Worm (Caenorhabditis elegans): ENCODE data around the gene F46C3.2.

F46C3.2 gene

ce11 chrX:11368845-11369244 is 49.7 kb downstream of the F46C3.2 start:
- TF ChIP-seq efl-1 (optimal IDR thresholded peaks at IDR 0.05), result no peak
- TF ChIP-seq efl-1 (GFP tag; optimal IDR thresholded peaks at IDR 0.05 in 1 of 2), result peak in 1 of 2 experiments; percentile 39
- TF ChIP-seq vab-15 (tag; optimal IDR thresholded peaks at IDR 0.05), result peak; percentile 10
- peak; percentile 25 for TF ChIP-seq nhr-71 (tag; optimal IDR thresholded peaks at IDR 0.05)
- TF ChIP-seq lin-14 (GFP tag; optimal IDR thresholded peaks at IDR 0.05), result peak; percentile 33
- no peak for TF ChIP-seq irx-1 (tag; optimal IDR thresholded peaks at IDR 0.05)
- TF ChIP-seq dsc-1 (tag; optimal IDR thresholded peaks at IDR 0.05), result peak; percentile 46
- TF ChIP-seq ceh-82 (tag; optimal IDR thresholded peaks at IDR 0.05), result no peak
- no peak for TF ChIP-seq nhr-28 (tag; optimal IDR thresholded peaks at IDR 0.05)
- TF ChIP-seq ztf-11 (tag; optimal IDR thresholded peaks at IDR 0.05), result peak in 1 of 2 experiments; percentile 37

- TF ChIP-seq unc-130 (tag; optimal IDR thresholded peaks at IDR 0.05) (no peak), ces-1 (GFP tag; optimal IDR thresholded peaks at IDR 0.05) (no peak), snu-23 (GFP tag; optimal IDR thresholded peaks at IDR 0.05) (no peak), C16A3.4 (tag; optimal IDR thresholded peaks at IDR 0.05) (no peak), hpl-2 (GFP tag; optimal IDR thresholded peaks at IDR 0.05) (no peak), nhr-19 (GFP tag; conservative IDR thresholded peaks at IDR 0.05) (no peak), hlh-4 (tag; optimal IDR thresholded peaks at IDR 0.05) (no peak), lin-35 (GFP tag; optimal IDR thresholded peaks at IDR 0.05) (no peak), nhr-84 (tag; optimal IDR thresholded peaks at IDR 0.05) (no peak), F16B12.6 (tag; optimal IDR thresholded peaks at IDR 0.05) (no peak), aha-1 (tag; optimal IDR thresholded peaks at IDR 0.05) (no peak), jun-1 (tag; optimal IDR thresholded peaks at IDR 0.05) (no peak), ets-5 (GFP tag; IDR thresholded peaks at IDR 0.05) (no peak), skn-1 (tag; optimal IDR thresholded peaks at IDR 0.05) (no peak), ceh-82 (tag; optimal IDR thresholded peaks at IDR 0.05) (no peak), mef-2 (tag; optimal IDR thresholded peaks at IDR 0.05) (no peak), nhr-76 (tag; optimal IDR thresholded peaks at IDR 0.05) (no peak), unc-30 (tag; optimal IDR thresholded peaks at IDR 0.05) (no peak)
Observed at ce11 chrX:11368417-11368816, 50.1 kb downstream of the F46C3.2 start, which contains the start of gene ttyh-1. ttyh-1 (plus strand) TSS chrX:11368717.

ce11 chrX:11367640-11368039 is 50.9 kb downstream of the F46C3.2 start:
- TF ChIP-seq efl-1 (optimal IDR thresholded peaks at IDR 0.05), result no peak
- TF ChIP-seq efl-1 (GFP tag; optimal IDR thresholded peaks at IDR 0.05 in 1 of 2), result no peak
- TF ChIP-seq lin-14 (GFP tag; optimal IDR thresholded peaks at IDR 0.05), result peak; percentile 42
- TF ChIP-seq grh-1 (GFP tag; IDR thresholded peaks at IDR 0.05), result no peak
- TF ChIP-seq nhr-237 (tag; optimal IDR thresholded peaks at IDR 0.05), result no peak
- no peak for TF ChIP-seq unc-62 (GFP tag; optimal IDR thresholded peaks at IDR 0.05)
- peak; percentile 4 for TF ChIP-seq fkh-8 (tag; optimal IDR thresholded peaks at IDR 0.05)
- no peak for TF ChIP-seq ama-1 (optimal IDR thresholded peaks at IDR 0.05)
- no peak for TF ChIP-seq mab-9 (GFP tag; IDR thresholded peaks at IDR 0.05)
- TF ChIP-seq lin-39 (tag; optimal IDR thresholded peaks at IDR 0.05), result no peak
- TF ChIP-seq blmp-1 (tag; optimal IDR thresholded peaks at IDR 0.05), result no peak
- peak; percentile 52 for TF ChIP-seq dsc-1 (tag; optimal IDR thresholded peaks at IDR 0.05)
- TF ChIP-seq lsy-2 (tag; optimal IDR thresholded peaks at IDR 0.05), result no peak
- no peak for TF ChIP-seq isw-1 (GFP tag; IDR thresholded peaks at IDR 0.05)
- TF ChIP-seq nhr-12 (tag; optimal IDR thresholded peaks at IDR 0.05), result no peak
- no peak for TF ChIP-seq nhr-90 (tag; optimal IDR thresholded peaks at IDR 0.05; ENCODE audit: poor library complexity)
- no peak for TF ChIP-seq nhr-28 (tag; optimal IDR thresholded peaks at IDR 0.05)
- no peak for TF ChIP-seq pax-3 (tag; optimal IDR thresholded peaks at IDR 0.05)
- TF ChIP-seq ceh-90 (tag; optimal IDR thresholded peaks at IDR 0.05), result no peak
- no peak for TF ChIP-seq sup-37 (GFP tag; optimal IDR thresholded peaks at IDR 0.05)

Measured in whole organism, L1 larva.